Fruit fly (Drosophila melanogaster): Measurements from ENCODE around the gene CG33986.

DNA sequence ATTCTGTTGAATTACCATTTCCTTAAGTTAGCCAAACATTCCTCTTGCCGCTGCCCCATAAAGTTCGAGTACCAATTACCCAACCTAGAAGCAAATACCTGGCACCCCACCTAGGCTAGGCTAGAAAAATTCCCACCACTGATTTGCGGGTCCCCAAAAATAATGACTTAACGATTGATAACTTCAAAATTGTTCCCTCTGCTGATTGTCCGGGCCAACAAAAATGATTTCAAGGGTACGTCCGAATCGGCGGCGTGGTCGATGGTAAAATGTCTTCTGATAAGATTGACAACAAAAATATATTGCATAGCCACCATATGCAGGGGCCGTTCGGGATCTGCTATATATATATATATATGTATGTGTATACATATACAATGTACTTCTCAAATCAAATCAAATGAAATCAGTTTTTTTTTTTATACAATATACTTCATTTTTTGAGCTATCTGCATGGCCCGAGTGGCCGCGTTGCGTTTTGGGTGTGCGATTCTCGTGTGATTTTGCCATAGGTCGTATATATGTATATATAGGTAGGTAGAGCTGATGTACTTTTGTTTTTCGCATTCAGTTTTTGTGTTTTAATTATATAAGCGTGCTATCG lies 22.2 kb upstream of the CG33986 start:
- TF ChIP-seq CG8478 (optimal IDR thresholded peaks at IDR 0.05) (no peak), EcR (GFP tag; optimal IDR thresholded peaks at IDR 0.05) (no peak), usp (GFP tag; optimal IDR thresholded peaks at IDR 0.05) (no peak), psq (optimal IDR thresholded peaks at IDR 0.05) (no peak), pan (optimal IDR thresholded peaks at IDR 0.05) (peak; percentile 32), Dll (optimal IDR thresholded peaks at IDR 0.05) (no peak)

Measured in whole organism.